Worm (Caenorhabditis elegans) whole organism, early embryonic: ENCODE data around the gene F18A11.2.
"Not testable (repeated sequence)": the region's sequence is repeated elsewhere in the genome, so short reads cannot be mapped to it uniquely, and the experiment has no call there.

Experiments
- B0310.2 ChIP-seq: sonication (generic microtip); optimal IDR thresholded peaks from 2 replicates; lab custom pipeline; 2016; ENCODE audit warnings: mild to moderate bottlenecking, missing genetic modification characterization, missing compliant biosample characterization
- F13C5.2 ChIP-seq: sonication (generic microtip); optimal IDR thresholded peaks from 2 replicates; lab custom pipeline; 2017; ENCODE audit warnings: mild to moderate bottlenecking, missing genetic modification characterization, inconsistent platforms, missing compliant biosample characterization
- aly-1 ChIP-seq: sonication (generic microtip); optimal IDR thresholded peaks from 2 replicates; lab custom pipeline; 2016; ENCODE audit warnings: missing genetic modification characterization, missing compliant biosample characterization
- ama-1 ChIP-seq: fragments of 150-350 bp; optimal IDR thresholded peaks from 2 replicates; lab custom pipeline; 2014
- ceh-13 ChIP-seq: fragments of 200-800 bp; sonication (Bioruptor generic); optimal IDR thresholded peaks from 2 replicates; lab custom pipeline; 2018; ENCODE audit warnings: mild to moderate bottlenecking, missing genetic modification characterization, missing compliant biosample characterization
- ceh-36 ChIP-seq: sonication (generic microtip); optimal IDR thresholded peaks from 2 replicates; lab custom pipeline; 2016; ENCODE audit warnings: missing genetic modification characterization, inconsistent platforms, missing compliant biosample characterization
- ets-7 ChIP-seq: sonication (generic microtip); optimal IDR thresholded peaks from 2 replicates; lab custom pipeline; 2016; ENCODE audit warnings: missing genotype, missing genetic modification characterization, missing compliant biosample characterization
- flt-1 ChIP-seq: fragments of 200-800 bp; sonication (Bioruptor generic); IDR thresholded peaks from 2 replicates; pipeline ENCODE4 v1.3.6; 2022; ENCODE audit warnings: missing genetic modification characterization, missing compliant biosample characterization
- hmbx-1 ChIP-seq: sonication (generic microtip); optimal IDR thresholded peaks from 2 replicates; lab custom pipeline; 2016; ENCODE audit warnings: mild to moderate bottlenecking, missing genetic modification characterization, missing compliant biosample characterization
- hmg-4 ChIP-seq: fragments of 200-800 bp; sonication (Bioruptor generic); optimal IDR thresholded peaks from 2 replicates; lab custom pipeline; 2018; ENCODE audit warnings: mild to moderate bottlenecking, missing genetic modification characterization, missing compliant biosample characterization
- hnd-1 ChIP-seq: sonication (generic microtip); optimal IDR thresholded peaks from 2 replicates; lab custom pipeline; 2016; ENCODE audit warnings: missing genetic modification characterization, missing compliant biosample characterization
- pes-1 ChIP-seq: fragments of 200-800 bp; sonication (Bioruptor generic); IDR thresholded peaks from 2 replicates; pipeline ENCODE4 v1.3.6; 2022; ENCODE audit warnings: missing genetic modification reagents, missing genetic modification characterization, missing compliant biosample characterization
- scrt-1 ChIP-seq: fragments of 200-800 bp; sonication (Bioruptor generic); IDR thresholded peaks from 2 replicates; pipeline ENCODE4 v1.3.6; 2022; ENCODE audit warnings: missing genetic modification characterization, missing compliant biosample characterization
- sea-1 ChIP-seq: fragments of 200-800 bp; sonication (Bioruptor generic); conservative IDR thresholded peaks from 2 replicates; pipeline ENCODE4 v1.3.6; 2022; ENCODE audit warnings: missing genetic modification characterization, missing compliant biosample characterization
- tbx-11 ChIP-seq: fragments of 200-800 bp; sonication (Bioruptor generic); IDR thresholded peaks from 2 replicates; pipeline ENCODE4 v1.3.6; 2022; ENCODE audit warnings: missing genetic modification characterization, missing compliant biosample characterization
- tbx-37 ChIP-seq: fragments of 200-800 bp; sonication (Bioruptor generic); conservative IDR thresholded peaks from 2 replicates; pipeline ENCODE4 v1.3.6; 2022; ENCODE audit warnings: missing genetic modification reagents, missing genetic modification characterization, missing compliant biosample characterization
- tra-4 ChIP-seq: sonication (generic microtip); optimal IDR thresholded peaks from 2 replicates; lab custom pipeline; 2017; ENCODE audit warnings: missing genetic modification characterization, missing compliant biosample characterization

The F18A11.2 gene

DNA sequence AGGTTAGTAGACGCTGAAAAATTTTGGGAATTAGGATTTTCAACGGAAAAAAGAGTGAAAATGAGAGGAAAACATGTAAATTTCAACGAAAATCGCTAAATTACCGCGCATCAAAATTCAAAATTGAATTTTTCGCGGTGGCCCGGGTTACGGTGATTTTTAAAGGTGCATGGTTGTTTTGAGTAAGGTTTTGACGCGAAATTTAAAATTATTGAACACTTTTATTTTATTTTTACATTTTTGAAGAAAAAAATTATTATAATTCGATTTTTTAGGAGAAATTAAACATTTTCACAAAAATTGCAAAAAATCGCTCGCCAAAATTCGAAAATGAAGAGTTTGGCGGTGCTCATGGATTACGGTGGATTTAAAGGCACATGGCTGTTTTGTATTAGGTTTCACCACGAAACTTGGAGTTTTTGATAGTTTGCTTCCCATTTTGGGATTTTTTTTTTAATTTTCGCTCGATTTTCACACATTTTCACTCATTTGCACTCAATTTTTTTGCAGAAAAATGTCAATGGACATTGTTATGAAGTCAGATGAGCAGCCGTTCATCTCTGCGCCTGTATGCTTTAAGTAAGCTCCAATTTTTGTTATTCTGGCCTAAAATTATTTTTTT is 12.0 kb downstream of the F18A11.2 start, which contains the start of gene puf-6:
Gene puf-6, minus strand, starts transcription at position 13 of the 622 bp plus-strand sequence.
- TF ChIP-seq hnd-1; pes-1 (GFP tag; lab: Robert Waterston, UW); ceh-13: not testable (repeated sequence)

DNA sequence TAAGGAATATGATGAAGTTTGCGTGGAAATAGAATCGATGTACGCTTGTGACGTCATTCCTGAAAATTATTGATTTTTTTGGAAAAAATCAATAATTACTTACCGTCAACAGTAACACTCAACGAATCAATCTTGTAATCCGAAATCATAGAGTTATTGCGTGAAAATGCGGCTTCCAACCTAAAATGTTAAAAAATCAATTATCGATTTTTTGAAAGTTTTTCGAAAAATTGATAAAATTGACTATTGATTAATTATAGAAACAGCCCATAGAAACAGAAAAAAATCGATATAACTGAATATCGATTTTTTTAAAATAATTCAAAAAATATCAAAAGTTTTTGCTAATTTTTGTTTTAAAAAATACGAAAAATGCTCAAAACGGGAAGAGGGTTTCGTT is 15.6 kb downstream of the F18A11.2 start, which contains the start of gene F42G4.7:
Gene F42G4.7, minus strand, starts transcription at position 185 of the 400 bp plus-strand sequence.
- TF ChIP-seq B0310.2 (tag; lab: Kevin White, UChicago); sea-1; scrt-1 (GFP tag; lab: Robert Waterston, UW): not testable (repeated sequence)

DNA sequence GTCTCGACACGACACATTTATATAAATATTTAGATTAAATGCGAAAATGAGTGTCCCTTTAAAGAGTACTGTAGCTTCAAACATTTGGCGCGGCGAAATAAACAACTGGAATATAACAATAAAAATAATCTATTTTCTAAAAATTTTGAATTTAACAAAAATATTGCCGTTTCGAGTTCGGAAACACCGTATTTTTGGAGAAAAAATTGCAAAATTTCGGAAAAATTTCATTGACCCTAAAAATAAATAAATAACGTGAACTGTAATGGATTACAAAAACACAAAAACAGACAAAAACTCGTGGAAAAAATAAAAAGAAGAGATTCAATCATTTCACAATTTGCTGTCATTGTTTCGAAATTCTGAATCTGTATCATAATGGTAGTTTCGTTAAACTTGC is 16.1 kb downstream of the F18A11.2 start, which contains the start of gene F42G4.2:
Gene F42G4.2, plus strand, starts transcription at position 301 of the 400 bp plus-strand sequence.
- TF ChIP-seq ama-1 (lab: Kevin White, UChicago); scrt-1 (GFP tag; lab: Robert Waterston, UW); tra-4 (tag; lab: Kevin White, UChicago): not testable (repeated sequence)

DNA sequence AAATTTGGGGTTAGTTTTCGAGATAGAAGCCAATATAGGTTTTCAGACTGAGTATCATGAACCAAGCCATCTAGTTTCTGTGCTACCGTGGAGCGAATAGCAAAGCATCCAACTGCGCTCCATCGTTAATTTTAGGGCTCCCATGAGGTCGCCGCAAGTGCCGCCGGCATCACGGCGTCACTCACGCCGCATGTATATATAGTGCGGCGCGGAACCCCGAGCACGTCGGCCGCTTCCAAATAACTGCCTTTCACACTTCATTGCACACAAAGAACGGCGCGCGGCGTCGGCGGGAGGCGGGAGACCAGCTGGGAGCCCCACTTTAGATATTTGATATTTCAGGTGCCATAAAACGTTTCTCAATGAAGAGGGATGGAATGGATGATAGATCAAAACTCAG is 18.6 kb downstream of the F18A11.2 start:
- TF ChIP-seq ets-7 = no peak
- no peak for TF ChIP-seq scrt-1 (GFP tag; lab: Robert Waterston, UW)
- TF ChIP-seq F13C5.2 = no peak
- no peak for TF ChIP-seq tra-4 (tag; lab: Kevin White, UChicago)
- TF ChIP-seq flt-1 = no peak
- no peak for TF ChIP-seq aly-1
- no peak for TF ChIP-seq B0310.2 (tag; lab: Kevin White, UChicago)
- TF ChIP-seq tbx-37 (GFP tag; lab: Robert Waterston, UW) = no peak

DNA sequence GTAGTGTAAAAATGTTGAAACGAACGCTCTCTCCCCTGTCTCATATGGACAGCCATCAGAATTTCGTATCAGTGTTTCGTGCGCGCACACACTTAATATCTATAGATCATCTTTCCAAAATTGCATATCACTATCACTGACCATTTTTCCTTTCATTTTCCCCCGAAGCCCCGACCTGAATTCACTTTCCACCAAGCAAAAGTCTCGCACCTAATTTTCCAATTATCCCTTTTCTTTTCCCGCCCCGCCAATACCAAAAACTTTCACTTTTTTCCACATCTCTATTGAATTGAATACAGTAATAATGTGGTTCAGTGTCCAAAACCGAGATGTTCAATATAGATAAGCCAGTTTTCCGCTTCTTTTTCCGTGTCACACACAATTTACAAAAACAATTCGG is 21.9 kb downstream of the F18A11.2 start:
- TF ChIP-seq pes-1 (GFP tag; lab: Robert Waterston, UW) = no peak
- TF ChIP-seq scrt-1 (GFP tag; lab: Robert Waterston, UW) = no peak
- no peak for TF ChIP-seq tbx-37 (GFP tag; lab: Robert Waterston, UW)
- TF ChIP-seq tra-4 (tag; lab: Kevin White, UChicago) = no peak
- no peak for TF ChIP-seq F13C5.2
- no peak for TF ChIP-seq flt-1
- no peak for TF ChIP-seq hmg-4 (GFP tag; lab: Kevin White, UChicago)
- no peak for TF ChIP-seq B0310.2 (tag; lab: Kevin White, UChicago)
- no peak for TF ChIP-seq ceh-36
- TF ChIP-seq hnd-1 = no peak
- no peak for TF ChIP-seq tbx-11
- TF ChIP-seq ceh-13 = no peak
- no peak for TF ChIP-seq aly-1
- TF ChIP-seq ets-7 = no peak
- no peak for TF ChIP-seq sea-1
- TF ChIP-seq ama-1 (lab: Kevin White, UChicago) = no peak
- TF ChIP-seq hmbx-1 (tag; lab: Kevin White, UChicago) = no peak

DNA sequence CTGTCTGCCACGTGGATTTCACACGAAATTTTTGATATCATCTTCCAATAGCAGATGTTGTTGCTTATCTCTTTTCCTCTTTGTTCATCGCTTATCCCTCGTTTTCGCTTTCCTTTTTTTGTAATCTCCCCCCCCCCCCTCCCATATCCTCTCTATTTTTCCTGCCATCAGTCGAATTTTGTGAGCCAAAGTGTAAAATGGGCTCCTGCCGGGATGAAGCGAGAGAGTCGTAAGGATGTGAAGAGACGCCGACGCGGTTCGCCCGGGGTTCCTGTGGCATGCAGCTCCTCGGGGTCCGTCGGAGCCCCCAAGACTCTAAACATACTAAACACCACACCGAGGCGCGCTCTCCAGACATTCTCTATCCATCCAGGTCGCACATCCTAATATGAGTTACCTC is 25.1 kb downstream of the F18A11.2 start, which contains the start of gene zyx-1:
Gene zyx-1, plus strand, starts transcription at position 331 of the 400 bp plus-strand sequence.
- TF ChIP-seq ets-7 = no peak
- TF ChIP-seq ceh-36 = no peak
- no peak for TF ChIP-seq aly-1
- TF ChIP-seq tbx-11 = no peak
- no peak for TF ChIP-seq ama-1 (lab: Kevin White, UChicago)
- TF ChIP-seq pes-1 (GFP tag; lab: Robert Waterston, UW) = no peak
- no peak for TF ChIP-seq ceh-13
- TF ChIP-seq flt-1 = no peak
- no peak for TF ChIP-seq hnd-1
- no peak for TF ChIP-seq tra-4 (tag; lab: Kevin White, UChicago)
- no peak for TF ChIP-seq scrt-1 (GFP tag; lab: Robert Waterston, UW)
- no peak for TF ChIP-seq hmg-4 (GFP tag; lab: Kevin White, UChicago)
- TF ChIP-seq B0310.2 (tag; lab: Kevin White, UChicago) = no peak
- no peak for TF ChIP-seq hmbx-1 (tag; lab: Kevin White, UChicago)
- TF ChIP-seq sea-1 = no peak
- TF ChIP-seq F13C5.2 = no peak
- no peak for TF ChIP-seq tbx-37 (GFP tag; lab: Robert Waterston, UW)

DNA sequence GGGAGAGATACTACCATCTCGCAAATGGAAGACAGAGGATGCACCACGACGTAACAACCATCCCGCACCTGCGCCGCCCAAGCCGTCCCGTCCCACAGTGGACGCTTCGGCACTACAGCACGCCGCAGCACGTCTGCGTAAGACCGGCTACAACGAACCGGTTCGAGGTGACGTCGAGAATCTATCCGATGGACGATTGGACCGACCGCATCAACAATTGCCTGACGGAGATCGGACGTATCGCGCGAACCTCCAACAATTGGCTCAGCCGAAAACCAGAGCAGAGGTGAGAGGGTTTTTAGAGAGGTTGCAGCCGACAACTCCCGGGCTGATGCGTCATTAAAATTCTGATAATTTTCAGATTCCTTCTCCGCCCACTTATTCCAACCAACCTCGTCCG is 27.7 kb downstream of the F18A11.2 start:
- TF ChIP-seq tbx-11 (no peak), B0310.2 (tag; lab: Kevin White, UChicago) (no peak), hmg-4 (GFP tag; lab: Kevin White, UChicago) (no peak), tra-4 (tag; lab: Kevin White, UChicago) (no peak), hmbx-1 (tag; lab: Kevin White, UChicago) (no peak), tbx-37 (GFP tag; lab: Robert Waterston, UW) (no peak), pes-1 (GFP tag; lab: Robert Waterston, UW) (no peak), ceh-36 (no peak), hnd-1 (no peak), aly-1 (no peak), sea-1 (no peak), ama-1 (lab: Kevin White, UChicago) (no peak), ets-7 (no peak), flt-1 (no peak)

DNA sequence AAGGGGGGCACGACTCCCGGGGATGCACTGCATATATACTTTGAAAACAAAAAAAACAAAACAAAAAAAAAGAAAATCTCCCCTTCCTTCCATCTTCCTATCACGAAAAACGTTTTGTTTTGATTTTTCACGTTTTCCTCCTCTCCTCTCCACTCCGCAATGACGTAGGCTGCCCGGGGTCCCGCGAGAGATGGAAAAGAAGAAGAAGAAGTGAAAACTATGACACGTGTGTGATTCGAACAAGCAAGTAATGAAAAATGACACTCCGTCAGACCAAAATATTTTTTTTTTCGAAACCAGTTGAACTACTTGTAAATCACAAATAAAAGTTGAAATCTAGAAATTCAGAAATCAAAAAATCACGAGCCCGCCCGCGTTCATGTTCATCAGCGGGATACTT is 33.8 kb downstream of the F18A11.2 start:
- TF ChIP-seq tra-4 (tag; lab: Kevin White, UChicago) = no peak
- no peak for TF ChIP-seq hmg-4 (GFP tag; lab: Kevin White, UChicago)
- no peak for TF ChIP-seq ama-1 (lab: Kevin White, UChicago)
- no peak for TF ChIP-seq B0310.2 (tag; lab: Kevin White, UChicago)
- TF ChIP-seq tbx-37 (GFP tag; lab: Robert Waterston, UW) = no peak
